Fruit fly (Drosophila melanogaster) whole organism, embryonic: ENCODE results near the gene CG6163.

ENCODE experiments used
- Abd-B ChIP-seq: fragments of 200-800 bp; sonication (Bioruptor generic); optimal IDR thresholded peaks from 2 replicates; lab custom pipeline; 2018; ENCODE audit warnings: missing biosample characterization, mild to moderate bottlenecking, missing genetic modification characterization, moderate library complexity
- Bdp1 ChIP-seq: fragments of 200-800 bp; sonication (Bioruptor generic); optimal IDR thresholded peaks from 3 replicates; lab custom pipeline; 2016; ENCODE audit warnings: missing biosample characterization, missing genetic modification characterization
- CG10462 ChIP-seq: fragments of 200-800 bp; sonication (Bioruptor generic); optimal IDR thresholded peaks from 2 replicates; lab custom pipeline; 2016; ENCODE audit warnings: missing biosample characterization, missing genetic modification characterization
- CG11085 ChIP-seq: fragments of 200-800 bp; sonication (Bioruptor generic); IDR thresholded peaks from 2 replicates; pipeline ENCODE4 v1.3.6; 2022; ENCODE audit warnings: missing biosample characterization, missing genetic modification characterization
- CG11398 ChIP-seq: fragments of 200-800 bp; sonication (Bioruptor generic); optimal IDR thresholded peaks from 2 replicates; lab custom pipeline; 2016; ENCODE audit warnings: missing biosample characterization, missing genetic modification characterization
- CG11723 ChIP-seq: fragments of 200-800 bp; sonication (Bioruptor generic); optimal IDR thresholded peaks from 2 replicates; lab custom pipeline; 2017; ENCODE audit warnings: missing biosample characterization, mild to moderate bottlenecking, missing genetic modification characterization
- CG12155 ChIP-seq: fragments of 200-800 bp; sonication (Bioruptor generic); optimal IDR thresholded peaks from 3 replicates; lab custom pipeline; 2016; ENCODE audit warnings: missing biosample characterization, missing genetic modification characterization
- CG12659 ChIP-seq: fragments of 200-800 bp; sonication (Bioruptor generic); optimal IDR thresholded peaks from 3 replicates; lab custom pipeline; 2017; ENCODE audit warnings: mild to moderate bottlenecking, missing biosample characterization, missing genetic modification reagents, missing genetic modification characterization
- CG15479 ChIP-seq: fragments of 200-800 bp; sonication (Bioruptor generic); optimal IDR thresholded peaks from 3 replicates; lab custom pipeline; 2019; ENCODE audit warnings: missing biosample characterization, mild to moderate bottlenecking, missing genetic modification characterization, moderate library complexity
- CG15601 ChIP-seq: fragments of 200-800 bp; sonication (Bioruptor generic); optimal IDR thresholded peaks from 3 replicates; lab custom pipeline; 2019; ENCODE audit warnings: missing biosample characterization, mild to moderate bottlenecking, missing genetic modification characterization, moderate library complexity
- CG1603 ChIP-seq: fragments of 200-800 bp; sonication (Bioruptor generic); optimal IDR thresholded peaks from 2 replicates; lab custom pipeline; 2019; ENCODE audit warnings: missing biosample characterization, mild to moderate bottlenecking, missing genetic modification characterization, moderate library complexity
- CG17802 ChIP-seq: fragments of 200-800 bp; sonication (Bioruptor generic); optimal IDR thresholded peaks from 2 replicates; lab custom pipeline; 2018; ENCODE audit warnings: missing biosample characterization, mild to moderate bottlenecking, missing genetic modification characterization, moderate library complexity
- CG18476 ChIP-seq: fragments of 200-800 bp; sonication (Bioruptor generic); optimal IDR thresholded peaks from 2 replicates; lab custom pipeline; 2016; ENCODE audit warnings: missing biosample characterization, mild to moderate bottlenecking, missing genetic modification characterization
- CG18764 ChIP-seq: fragments of 200-800 bp; sonication (Bioruptor generic); optimal IDR thresholded peaks from 3 replicates; lab custom pipeline; 2016; ENCODE audit warnings: missing biosample characterization, missing genetic modification characterization
- CG3065 ChIP-seq: fragments of 200-800 bp; sonication (Bioruptor generic); optimal IDR thresholded peaks from 2 replicates; lab custom pipeline; 2016; ENCODE audit warnings: missing biosample characterization, missing genetic modification characterization
- CG33213 ChIP-seq: fragments of 200-800 bp; sonication (Bioruptor generic); optimal IDR thresholded peaks from 3 replicates; lab custom pipeline; 2016; ENCODE audit warnings: missing biosample characterization, missing genetic modification characterization
- CG3407 ChIP-seq: fragments of 200-800 bp; sonication (Bioruptor generic); optimal IDR thresholded peaks from 2 replicates; lab custom pipeline; 2018; ENCODE audit warnings: missing biosample characterization, mild to moderate bottlenecking, missing genetic modification characterization
- CG34422 ChIP-seq: fragments of 200-800 bp; sonication (Bioruptor generic); IDR thresholded peaks from 3 replicates; pipeline ENCODE4 v1.3.6; 2022; ENCODE audit warnings: missing biosample characterization, missing genetic modification characterization
- CG3726 ChIP-seq: fragments of 200-800 bp; sonication (Bioruptor generic); IDR thresholded peaks from 3 replicates; pipeline ENCODE4, ENCODE4 v1.3.6; 2022; ENCODE audit warnings: missing biosample characterization, missing genetic modification characterization
- CG6765 ChIP-seq: fragments of 200-800 bp; sonication (Bioruptor generic); optimal IDR thresholded peaks from 3 replicates; lab custom pipeline; 2017; ENCODE audit warnings: missing biosample characterization, mild to moderate bottlenecking, missing genetic modification characterization
- CG7745 ChIP-seq: fragments of 200-800 bp; sonication (Bioruptor generic); optimal IDR thresholded peaks from 2 replicates; lab custom pipeline; 2018; ENCODE audit warnings: missing biosample characterization, mild to moderate bottlenecking, missing genetic modification characterization, moderate library complexity
- CG8290 ChIP-seq, 3 experiments: fragments of 200-800 bp; sonication (Bioruptor generic); optimal IDR thresholded peaks; 2 replicates each; lab custom pipeline; 2016 to 2019; ENCODE audit warnings: missing biosample characterization in 3 of 3, missing genetic modification characterization in 3 of 3, mild to moderate bottlenecking in 2 of 3, moderate library complexity in 1 of 3
- Chrac-16 ChIP-seq: fragments of 200-800 bp; sonication (Bioruptor generic); optimal IDR thresholded peaks from 3 replicates; lab custom pipeline; 2016; ENCODE audit warnings: missing biosample characterization, missing genetic modification characterization
- Dbx ChIP-seq: fragments of 200-800 bp; sonication (Bioruptor generic); IDR thresholded peaks from 3 replicates; pipeline ENCODE4 v1.3.6; 2022; ENCODE audit warnings: missing biosample characterization, missing genetic modification characterization
- Deaf1 ChIP-seq: fragments of 200-800 bp; optimal IDR thresholded peaks from 3 replicates; lab custom pipeline; 2019; ENCODE audit warnings: missing biosample characterization, mild to moderate bottlenecking, missing genetic modification characterization, moderate library complexity
- HLH3B ChIP-seq: fragments of 200-800 bp; sonication (Bioruptor generic); IDR thresholded peaks from 2 replicates; pipeline ENCODE4 v1.3.6; 2022; ENCODE audit warnings: missing biosample characterization, missing genetic modification characterization
- HmgD ChIP-seq: fragments of 200-800 bp; sonication (Bioruptor generic); optimal IDR thresholded peaks from 3 replicates; lab custom pipeline; 2016; ENCODE audit warnings: missing biosample characterization, missing genetic modification characterization
- Hmr ChIP-seq: fragments of 200-800 bp; sonication (Bioruptor generic); optimal IDR thresholded peaks from 3 replicates; lab custom pipeline; 2017; ENCODE audit warnings: mild to moderate bottlenecking, missing biosample characterization, missing genetic modification reagents, missing genetic modification characterization
- Hmx ChIP-seq: fragments of 200-800 bp; sonication (Bioruptor generic); optimal IDR thresholded peaks from 2 replicates; lab custom pipeline; 2016; ENCODE audit warnings: missing biosample characterization, missing genetic modification characterization
- Mes4 ChIP-seq: fragments of 200-800 bp; sonication (Bioruptor generic); optimal IDR thresholded peaks from 2 replicates; lab custom pipeline; 2016; ENCODE audit warnings: missing biosample characterization, missing genetic modification characterization
- Myb ChIP-seq: fragments of 200-800 bp; sonication (Bioruptor generic); optimal IDR thresholded peaks from 2 replicates; lab custom pipeline; 2016; ENCODE audit warnings: missing biosample characterization, missing genetic modification characterization
- Neu2 ChIP-seq: fragments of 200-800 bp; sonication (Bioruptor generic); optimal IDR thresholded peaks from 3 replicates; lab custom pipeline; 2016; ENCODE audit warnings: missing biosample characterization, missing genetic modification characterization, borderline replicate concordance
- PHDP ChIP-seq: fragments of 200-800 bp; sonication (Bioruptor generic); optimal IDR thresholded peaks from 3 replicates; lab custom pipeline; 2018; ENCODE audit warnings: missing biosample characterization, mild to moderate bottlenecking, missing genetic modification characterization, moderate library complexity
- Sin3A ChIP-seq: fragments of >200 bp; optimal IDR thresholded peaks from 2 replicates; lab custom pipeline; 2018
- Sox100B ChIP-seq: fragments of 200-800 bp; sonication (Bioruptor generic); optimal IDR thresholded peaks from 3 replicates; lab custom pipeline; 2018; ENCODE audit warnings: missing biosample characterization, mild to moderate bottlenecking, missing genetic modification characterization
- Spps ChIP-seq: fragments of 200-800 bp; sonication (Bioruptor generic); optimal IDR thresholded peaks from 2 replicates; lab custom pipeline; 2018; ENCODE audit warnings: missing biosample characterization, mild to moderate bottlenecking, missing genetic modification characterization
- amos ChIP-seq: fragments of 200-800 bp; sonication (Bioruptor generic); IDR thresholded peaks from 2 replicates; pipeline ENCODE4 v1.3.6; 2022; ENCODE audit warnings: missing biosample characterization, missing genetic modification characterization; ENCODE audit not compliant: partially characterized antibody
- bbx ChIP-seq: fragments of 200-800 bp; sonication (Bioruptor generic); IDR thresholded peaks from 2 replicates; pipeline ENCODE4 v1.3.6; 2022; ENCODE audit warnings: missing biosample characterization, missing genetic modification characterization; ENCODE audit not compliant: partially characterized antibody
- fd3F ChIP-seq: fragments of 200-800 bp; sonication (Bioruptor generic); optimal IDR thresholded peaks from 2 replicates; lab custom pipeline; 2018; ENCODE audit warnings: missing biosample characterization, mild to moderate bottlenecking, missing genetic modification characterization, moderate library complexity
- jumu ChIP-seq: fragments of 200-800 bp; sonication (Bioruptor generic); optimal IDR thresholded peaks from 3 replicates; lab custom pipeline; 2016; ENCODE audit warnings: missing biosample characterization, missing genetic modification characterization
- mirr ChIP-seq: fragments of 200-800 bp; sonication (Bioruptor generic); optimal IDR thresholded peaks from 3 replicates; lab custom pipeline; 2018; ENCODE audit warnings: missing biosample characterization, mild to moderate bottlenecking, missing genetic modification characterization
- nau ChIP-seq: fragments of 200-800 bp; sonication (Bioruptor generic); optimal IDR thresholded peaks from 3 replicates; lab custom pipeline; 2017; ENCODE audit warnings: missing biosample characterization, mild to moderate bottlenecking, missing genetic modification characterization, missing genetic modification reagents
- ranshi ChIP-seq: fragments of 200-800 bp; sonication (Bioruptor generic); IDR thresholded peaks from 2 replicates; pipeline ENCODE4 v1.3.6; 2022; ENCODE audit warnings: missing biosample characterization, missing genetic modification characterization
- ro ChIP-seq: fragments of 200-800 bp; sonication (Bioruptor generic); IDR thresholded peaks from 2 replicates; pipeline ENCODE4 v1.3.6; 2022; ENCODE audit warnings: missing biosample characterization, missing genetic modification characterization
- row ChIP-seq: fragments of 200-800 bp; sonication (Bioruptor generic); IDR thresholded peaks from 3 replicates; pipeline ENCODE4 v1.3.6; 2022; ENCODE audit warnings: missing biosample characterization, missing genetic modification characterization
- sens ChIP-seq: fragments of 200-800 bp; sonication (Bioruptor generic); peaks from one replicate; lab custom pipeline; 2016; ENCODE audit warnings: missing biosample characterization, missing genetic modification characterization
- slbo ChIP-seq: fragments of 200-800 bp; sonication (Bioruptor generic); IDR thresholded peaks from 2 replicates; pipeline ENCODE4 v1.3.6; 2022; ENCODE audit warnings: missing biosample characterization, missing genetic modification characterization
- so ChIP-seq: fragments of 200-800 bp; sonication (Bioruptor generic); IDR thresholded peaks from 3 replicates; pipeline ENCODE4 v1.3.6; 2022; ENCODE audit warnings: missing biosample characterization, missing genetic modification characterization

CG6163 gene

dm6 chr3L:11348971-11349907, 15.4 kb downstream of the CG6163 start (continued):
- TF ChIP-seq PHDP (peak; percentile 96), jumu (GFP tag; lab: Kevin White, UChicago) (no peak), CG8290 (GFP tag; optimal IDR thresholded peaks at IDR 0.05; lab: Kevin White, UChicago) (peak; percentile 16), CG8290 (tag; optimal IDR thresholded peaks at IDR 0.05; lab: Kevin White, UChicago) (peak in 1 of 2 experiments; percentile 82), CG15601 (tag; lab: Kevin White, UChicago) (peak; percentile 76), Bdp1 (GFP tag; lab: Kevin White, UChicago) (no peak), CG33213 (GFP tag; lab: Kevin White, UChicago) (no peak), HLH3B (GFP tag; lab: Robert Waterston, UW) (peak; percentile 92), Abd-B (GFP tag; lab: Kevin White, UChicago) (peak; percentile 65), Sox100B (GFP tag; lab: Kevin White, UChicago) (peak; percentile 90), CG7745 (tag; lab: Kevin White, UChicago) (no peak), nau (peak; percentile 43), bbx (GFP tag; lab: Robert Waterston, UW) (no peak), CG17802 (tag; lab: Kevin White, UChicago) (peak; percentile 60), HmgD (GFP tag; lab: Kevin White, UChicago) (no peak), slbo (peak; percentile 93), CG15479 (no peak), Mes4 (GFP tag; lab: Kevin White, UChicago) (no peak), Dbx (GFP tag; lab: Robert Waterston, UW) (peak; percentile 83), CG11723 (GFP tag; lab: Kevin White, UChicago) (peak; percentile 81), CG11085 (GFP tag; lab: Robert Waterston, UW) (peak; percentile 83), CG11398 (GFP tag; lab: Kevin White, UChicago) (no peak), CG12155 (GFP tag; lab: Kevin White, UChicago) (peak; percentile 61), Spps (tag; lab: Kevin White, UChicago) (peak; percentile 59), amos (GFP tag; lab: Robert Waterston, UW) (no peak; the same call in 1 of the 2 replicates), fd3F (GFP tag; lab: Kevin White, UChicago) (peak; percentile 94), ro (GFP tag; lab: Robert Waterston, UW) (peak; percentile 62; the same call in 1 of the 2 replicates), so (GFP tag; lab: Robert Waterston, UW) (peak; percentile 97), CG3726 (GFP tag; lab: Robert Waterston, UW) (peak; percentile 85), Hmr (GFP tag; lab: Kevin White, UChicago) (peak; percentile 91), CG3407 (GFP tag; lab: Kevin White, UChicago) (peak; percentile 56), Neu2 (GFP tag; lab: Kevin White, UChicago) (no peak), CG3065 (GFP tag; lab: Kevin White, UChicago) (no peak), CG18764 (GFP tag; lab: Kevin White, UChicago) (peak; percentile 39), sens (GFP tag; lab: Kevin White, UChicago) (peak; percentile 64), CG6765 (GFP tag; lab: Kevin White, UChicago) (peak; percentile 84), Hmx (no peak), CG18476 (GFP tag; lab: Kevin White, UChicago) (peak; percentile 47), CG10462 (peak; percentile 64), CG1603 (no peak), Deaf1 (tag; lab: Kevin White, UChicago) (peak; percentile 32), CG12659 (GFP tag; lab: Kevin White, UChicago) (peak; percentile 96), Myb (GFP tag; lab: Kevin White, UChicago) (no peak), ranshi (GFP tag; lab: Robert Waterston, UW) (peak; percentile 79; the same call in 1 of the 2 replicates), mirr (GFP tag; lab: Kevin White, UChicago) (peak; percentile 72), Chrac-16 (GFP tag; lab: Kevin White, UChicago) (peak; percentile 65), row (GFP tag; lab: Robert Waterston, UW) (peak; percentile 91), Sin3A (lab: Kevin White, UChicago) (no peak), CG34422 (peak; percentile 89)
